Worm (Caenorhabditis elegans) whole organism, dauer: ENCODE measurements around the gene imp-2.

Experiments
- unc-62 ChIP-seq: sonication (generic microtip); optimal IDR thresholded peaks from 2 replicates; lab custom pipeline; 2017; ENCODE audit warnings: missing biosample characterization, missing genetic modification reagents, missing genetic modification characterization

The imp-2 gene

ce11 chrIV:11097795-11098194, 20.9 kb downstream of the imp-2 start, which contains the start of gene M7.12:
Gene M7.12 (minus strand): TSS chrIV:11097982.
- no peak for TF ChIP-seq unc-62

- TF ChIP-seq unc-62, result no peak
These were observed 23.7 kb downstream of the imp-2 start, which contains the start of gene M7.8 for ce11 chrIV:11094974-11095373. Gene M7.8 (minus strand): TSS chrIV:11095085.

ce11 chrIV:11094052-11094451, 24.6 kb downstream of the imp-2 start:
- TF ChIP-seq unc-62, result no peak

ce11 chrIV:11092502-11093080, 26.1 kb downstream of the imp-2 start, which contains the start of gene bcc-1:
Gene bcc-1 (minus strand): TSS chrIV:11092552.
- TF ChIP-seq unc-62, result no peak

- TF ChIP-seq unc-62, result no peak
These were observed 29.2 kb downstream of the imp-2 start, which contains the start of gene M7.7 for ce11 chrIV:11089527-11089926. Gene M7.7 (plus strand): TSS chrIV:11089827.

DNA sequence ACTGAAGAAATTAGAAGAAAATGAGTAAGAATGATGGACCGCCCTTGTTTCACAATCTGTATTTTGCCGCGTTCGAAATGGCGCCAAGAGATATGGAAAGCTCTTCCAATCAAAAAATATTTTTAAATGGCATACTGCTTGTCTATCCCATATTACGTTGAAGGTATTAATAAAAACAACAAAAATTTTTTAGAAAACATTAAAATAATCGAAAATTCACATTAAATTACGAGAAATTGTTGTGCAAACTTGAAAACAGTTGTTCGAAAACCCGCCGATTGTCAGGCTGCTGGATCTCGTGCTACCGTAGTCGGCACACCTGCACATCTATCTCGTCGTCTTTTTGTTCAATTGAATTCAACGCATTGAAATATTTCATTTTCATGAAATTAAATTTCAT, 35.1 kb downstream of the imp-2 start, which contains the start of gene klc-1:
TSS of gene klc-1 (plus strand) at position 127 of the 400 bp plus-strand sequence.
- no peak for TF ChIP-seq unc-62

DNA sequence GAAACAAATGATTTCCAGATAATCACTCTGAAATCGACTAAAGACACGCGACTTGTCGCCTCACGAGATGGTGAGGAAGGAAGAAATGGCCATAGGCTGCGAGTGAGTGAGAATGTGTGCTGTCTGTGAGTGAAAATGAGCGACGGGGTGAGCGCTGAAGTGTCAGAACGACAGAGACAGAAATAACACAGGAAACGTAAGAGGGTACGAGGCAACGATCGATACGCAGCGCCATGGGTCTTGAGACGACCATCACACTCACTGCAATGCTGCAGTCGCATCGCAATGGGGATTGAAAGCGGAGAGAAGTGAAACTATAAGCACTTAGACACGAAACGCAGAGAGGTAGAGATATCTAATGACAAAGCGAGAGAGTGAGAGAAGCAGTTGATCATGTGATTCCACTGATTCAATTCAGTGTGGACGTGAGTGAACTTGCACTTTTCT, 35.9 kb downstream of the imp-2 start:
- TF ChIP-seq unc-62, result no peak

- TF ChIP-seq unc-62, result no peak
These were observed 36.5 kb downstream of the imp-2 start, which contains the start of gene let-70 for ce11 chrIV:11082153-11082552. Gene let-70 (minus strand): TSS chrIV:11082253.

- TF ChIP-seq unc-62, result no peak
These were observed 37.8 kb downstream of the imp-2 start, which contains the start of gene atg-7 for ce11 chrIV:11080823-11081285. Gene atg-7 (minus strand): TSS chrIV:11081055.

- TF ChIP-seq unc-62, result no peak
These were observed 40.2 kb downstream of the imp-2 start, which contains the start of gene Y5F2A.4 for ce11 chrIV:11078482-11078881. Gene Y5F2A.4 (minus strand): TSS chrIV:11078582.

DNA sequence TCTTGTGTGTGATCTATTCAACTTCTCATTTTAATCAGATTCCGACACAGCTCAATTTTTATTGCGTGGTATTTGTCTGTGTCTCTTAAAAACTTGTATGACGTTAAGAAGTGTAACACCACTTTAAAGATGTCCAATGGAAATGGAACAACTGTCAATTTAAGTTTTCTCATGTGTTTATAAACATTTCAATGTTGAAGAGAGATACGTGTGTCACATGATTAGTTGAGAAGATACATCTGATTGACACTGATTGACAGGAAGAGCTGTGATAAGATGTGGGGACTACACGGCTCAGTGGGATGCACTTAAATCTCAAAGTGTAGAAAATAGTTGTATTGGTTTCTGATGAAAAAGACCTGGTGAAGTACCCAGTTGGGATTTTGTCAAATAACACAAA, 50.4 kb downstream of the imp-2 start:
- TF ChIP-seq unc-62, result no peak

- TF ChIP-seq unc-62, result no peak
These were observed 51.7 kb downstream of the imp-2 start, which contains the start of gene ttr-17 for ce11 chrIV:11067003-11067402. Gene ttr-17 (minus strand): TSS chrIV:11067026.
